Worm (Caenorhabditis elegans): ENCODE data around the gene Y39A1A.22.

- TF ChIP-seq sox-4 (tag; optimal IDR thresholded peaks at IDR 0.05) (no peak), gmeb-2 (tag; optimal IDR thresholded peaks at IDR 0.05) (no peak), pqm-1 (tag; optimal IDR thresholded peaks at IDR 0.05) (no peak), ahr-1 (tag; optimal IDR thresholded peaks at IDR 0.05) (no peak), sdc-2 (tag; optimal IDR thresholded peaks at IDR 0.05) (no peak)
These were observed 50.8 kb downstream of the Y39A1A.22 start for ce11 chrIII:10656069-10656468.
